Fruit fly (Drosophila melanogaster): ENCODE measurements around the gene CG18476.
A peak's percentile ranks its signal among the peaks of the same experiment; 100 is the strongest.

CG18476 gene

DNA sequence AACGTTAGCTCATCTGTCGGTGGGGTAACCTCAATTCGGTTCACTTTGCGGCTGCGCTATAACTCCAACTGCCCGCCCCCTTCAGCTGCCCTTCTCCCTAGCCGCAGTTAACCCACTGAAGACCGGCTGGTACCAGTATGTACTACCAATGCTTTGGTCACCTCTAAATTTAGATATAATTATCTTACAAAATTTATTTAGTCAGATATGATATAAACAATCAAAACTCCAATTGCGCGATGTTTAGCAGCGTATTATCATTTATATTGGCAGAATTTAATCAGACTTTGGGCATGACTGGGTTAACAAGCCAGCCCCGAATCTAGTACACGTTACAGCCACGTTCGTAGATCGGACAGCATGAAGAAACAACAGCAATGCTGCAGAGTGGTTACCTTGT lies 16.2 kb downstream of the CG18476 start (continued):
- TF ChIP-seq Opbp (GFP tag; IDR thresholded peaks at IDR 0.05; ENCODE audit: partially characterized antibody) (no peak), CG14014 (GFP tag; IDR thresholded peaks at IDR 0.05) (peak; percentile 15; the same call in 1 of the 2 replicates), CG12104 (GFP tag; optimal IDR thresholded peaks at IDR 0.05) (no peak), Med (GFP tag) (peak; percentile 84), CG15601 (tag; optimal IDR thresholded peaks at IDR 0.05) (peak; percentile 22), da (GFP tag; optimal IDR thresholded peaks at IDR 0.05) (no peak), ci (GFP tag; IDR thresholded peaks at IDR 0.05) (peak; percentile 36; the same call in 1 of the 3 replicates), CG2678 (tag; optimal IDR thresholded peaks at IDR 0.05) (peak; percentile 66), CG16863 (GFP tag; optimal IDR thresholded peaks at IDR 0.05) (no peak), CHES-1-like (GFP tag; optimal IDR thresholded peaks at IDR 0.05) (no peak), CG7357 (GFP tag; IDR thresholded peaks at IDR 0.05) (peak; percentile 44; the same call in 2 of the 3 replicates), CG4360 (GFP tag; IDR thresholded peaks at IDR 0.05) (no peak), TFAM (GFP tag; optimal IDR thresholded peaks at IDR 0.05) (no peak), Aef1 (GFP tag; IDR thresholded peaks at IDR 0.05) (0 out of 3 replicates have a peak, but pooled peaks have one; percentile 33), Myb (GFP tag; optimal IDR thresholded peaks at IDR 0.05) (no peak), CG17359 (tag; optimal IDR thresholded peaks at IDR 0.05) (peak; percentile 59), CG3163 (GFP tag; optimal IDR thresholded peaks at IDR 0.05) (no peak), dimm (GFP tag; IDR thresholded peaks at IDR 0.05) (peak; percentile 20; the same call in 1 of the 2 replicates), CG10366 (GFP tag; IDR thresholded peaks at IDR 0.05) (peak; percentile 29; the same call in 1 of the 2 replicates), CG18476 (GFP tag; optimal IDR thresholded peaks at IDR 0.05) (no peak), gsb-n (tag; optimal IDR thresholded peaks at IDR 0.05) (peak; percentile 17), Chrac-16 (GFP tag; optimal IDR thresholded peaks at IDR 0.05) (peak; percentile 7), CG8290 (GFP tag; optimal IDR thresholded peaks at IDR 0.05) (no peak), CG8290 (tag; optimal IDR thresholded peaks at IDR 0.05) (peak in 1 of 2 experiments; percentile 57), Lim3 (GFP tag; IDR thresholded peaks at IDR 0.05) (0 out of 2 replicates have a peak, but pooled peaks have one; percentile 13), usp (GFP tag; optimal IDR thresholded peaks at IDR 0.05) (no peak), CG13775 (GFP tag; optimal IDR thresholded peaks at IDR 0.05) (no peak), vnd (GFP tag; IDR thresholded peaks at IDR 0.05; ENCODE audit: partially characterized antibody) (no peak), Hand (GFP tag; optimal IDR thresholded peaks at IDR 0.05) (no peak), CG4424 (GFP tag; optimal IDR thresholded peaks at IDR 0.05) (no peak), CG43689 (GFP tag; IDR thresholded peaks at IDR 0.05) (no peak), CG12155 (GFP tag; optimal IDR thresholded peaks at IDR 0.05) (no peak), danr (GFP tag; IDR thresholded peaks at IDR 0.05) (no peak), chm (GFP tag; IDR thresholded peaks at IDR 0.05) (no peak), nerfin-1 (tag; optimal IDR thresholded peaks at IDR 0.05) (peak; percentile 12), pnt (GFP tag; optimal IDR thresholded peaks at IDR 0.05) (no peak), bcd (GFP tag; optimal IDR thresholded peaks at IDR 0.05) (peak; percentile 12), CG8089 (GFP tag; optimal IDR thresholded peaks at IDR 0.05) (no peak), chif (GFP tag; optimal IDR thresholded peaks at IDR 0.05) (peak in 1 of 2 experiments; percentile 21), lmd (GFP tag; IDR thresholded peaks at IDR 0.05) (peak; percentile 40), CG8388 (GFP tag; optimal IDR thresholded peaks at IDR 0.05) (no peak), nmo (GFP tag; optimal IDR thresholded peaks at IDR 0.05) (peak; percentile 54), Six4 (GFP tag; optimal IDR thresholded peaks at IDR 0.05) (no peak), CG3847 (GFP tag; IDR thresholded peaks at IDR 0.05) (no peak), esg (GFP tag; conservative IDR thresholded peaks at IDR 0.05) (no peak; the same call in 1 of the 2 replicates), stwl (tag; optimal IDR thresholded peaks at IDR 0.05) (no peak), ham (GFP tag; IDR thresholded peaks at IDR 0.05) (no peak), CG11723 (GFP tag; optimal IDR thresholded peaks at IDR 0.05) (peak; percentile 35), z (GFP tag; IDR thresholded peaks at IDR 0.05) (no peak), CG15514 (GFP tag; optimal IDR thresholded peaks at IDR 0.05) (peak; percentile 28), CG10274 (GFP tag; optimal IDR thresholded peaks at IDR 0.05) (no peak), CG1233 (GFP tag; optimal IDR thresholded peaks at IDR 0.05) (peak; percentile 24)
